Worm (Caenorhabditis elegans): ENCODE measurements around the gene tpan-1.

The tpan-1 gene

DNA sequence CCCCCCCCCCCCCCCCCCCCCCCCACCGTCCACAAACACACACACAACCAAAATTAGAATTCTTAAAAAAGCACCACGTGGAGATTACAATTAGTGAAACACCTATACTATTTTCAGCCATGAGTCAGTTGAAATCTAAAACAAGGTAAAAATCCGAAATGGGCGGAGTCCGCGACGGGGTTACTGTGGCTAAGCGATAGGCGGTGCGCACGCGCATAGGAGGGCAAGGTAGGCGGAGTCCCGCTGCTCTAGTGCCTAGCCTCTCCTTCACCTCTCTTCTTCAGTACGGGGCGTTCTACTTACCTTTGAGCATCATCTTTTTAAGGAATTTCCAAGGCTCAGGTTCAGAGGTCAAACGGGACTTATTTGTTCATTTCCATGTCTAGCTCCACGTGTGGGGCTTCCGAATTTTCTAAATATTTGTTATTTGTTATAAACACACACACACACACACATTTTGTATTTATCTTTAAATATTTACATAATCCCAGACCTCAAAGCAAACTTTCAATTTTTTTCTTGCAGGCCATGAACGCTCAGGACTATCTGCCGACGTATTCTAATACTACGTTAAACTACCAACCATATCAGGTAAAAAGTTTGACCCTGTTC is 32.8 kb upstream of the tpan-1 start:
- TF ChIP-seq zip-8 (tag; optimal IDR thresholded peaks at IDR 0.05) (no peak), sem-2 (GFP tag; optimal IDR thresholded peaks at IDR 0.05) (no peak), elt-3 (tag; optimal IDR thresholded peaks at IDR 0.05) (no peak), nhr-76 (tag; optimal IDR thresholded peaks at IDR 0.05) (no peak), ceh-39 (tag; optimal IDR thresholded peaks at IDR 0.05) (no peak), bed-3 (GFP tag; optimal IDR thresholded peaks at IDR 0.05) (no peak), lin-13 (tag; optimal IDR thresholded peaks at IDR 0.05) (no peak), pha-4 (tag; optimal IDR thresholded peaks at IDR 0.05) (peak; percentile 99), nhr-237 (tag; optimal IDR thresholded peaks at IDR 0.05) (no peak), nhr-2 (tag; optimal IDR thresholded peaks at IDR 0.05) (no peak), sptf-1 (tag; optimal IDR thresholded peaks at IDR 0.05) (peak; percentile 62), ceh-83 (GFP tag; optimal IDR thresholded peaks at IDR 0.05) (peak; percentile 45), lsy-2 (tag; optimal IDR thresholded peaks at IDR 0.05) (peak; percentile 22), cnd-1 (tag; optimal IDR thresholded peaks at IDR 0.05) (no peak)

DNA sequence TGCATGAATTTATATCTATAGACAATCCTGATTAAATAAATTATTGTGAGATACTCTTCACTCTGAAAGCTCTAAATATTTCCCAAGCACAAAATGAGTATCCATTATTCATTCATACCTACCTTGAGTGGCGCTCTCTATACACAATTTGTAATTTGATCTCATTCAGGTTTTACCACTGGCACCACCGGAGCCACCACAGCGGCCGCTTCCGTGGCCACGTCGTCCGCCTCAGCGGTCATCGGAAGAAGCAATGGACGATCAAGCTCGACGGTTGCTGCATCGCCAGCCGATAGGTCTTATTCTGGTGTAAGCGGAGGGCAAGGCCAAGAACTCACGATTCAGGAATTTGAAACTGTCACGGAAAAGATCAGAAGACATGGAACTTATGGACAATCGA is 32.0 kb upstream of the tpan-1 start:
- no peak for TF ChIP-seq unc-39 (tag; optimal IDR thresholded peaks at IDR 0.05)

DNA sequence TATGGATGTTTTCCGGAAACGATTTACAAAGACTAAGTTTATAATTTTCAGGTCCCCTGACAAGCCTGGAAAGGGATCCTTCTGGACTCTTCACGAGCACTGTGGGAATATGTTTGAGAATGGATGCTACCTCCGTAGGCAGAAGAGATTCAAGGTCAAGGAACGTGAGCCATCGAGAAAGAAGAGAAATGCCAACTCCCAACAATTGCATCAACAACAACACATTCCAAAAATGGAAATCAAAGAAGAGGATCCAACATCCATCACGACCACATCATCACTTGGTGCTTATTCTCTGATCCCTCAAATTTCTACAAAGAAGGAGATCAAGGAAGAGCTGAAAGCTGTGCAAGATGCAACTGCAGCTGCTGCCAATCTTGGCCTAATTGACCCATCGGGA is 31.2 kb upstream of the tpan-1 start:
- no peak for TF ChIP-seq lin-13 (tag; optimal IDR thresholded peaks at IDR 0.05)
- no peak for TF ChIP-seq unc-62 (GFP tag; optimal IDR thresholded peaks at IDR 0.05)
- TF ChIP-seq flh-1 (GFP tag; optimal IDR thresholded peaks at IDR 0.05), result no peak
- no peak for TF ChIP-seq mep-1 (tag; optimal IDR thresholded peaks at IDR 0.05)
- no peak for TF ChIP-seq ceh-39 (tag; optimal IDR thresholded peaks at IDR 0.05)
- no peak for TF ChIP-seq cnd-1 (tag; optimal IDR thresholded peaks at IDR 0.05)
- TF ChIP-seq nhr-28 (tag; optimal IDR thresholded peaks at IDR 0.05), result no peak
- no peak for TF ChIP-seq snpc-4 (tag; optimal IDR thresholded peaks at IDR 0.05)
- TF ChIP-seq ham-2 (GFP tag; optimal IDR thresholded peaks at IDR 0.05), result no peak
- no peak for TF ChIP-seq sptf-1 (tag; optimal IDR thresholded peaks at IDR 0.05)
- no peak for TF ChIP-seq lin-32 (GFP tag; optimal IDR thresholded peaks at IDR 0.05)
- TF ChIP-seq nhr-237 (tag; optimal IDR thresholded peaks at IDR 0.05), result no peak
- no peak for TF ChIP-seq blmp-1 (tag; optimal IDR thresholded peaks at IDR 0.05)
- TF ChIP-seq hlh-1 (tag; optimal IDR thresholded peaks at IDR 0.05), result no peak
- TF ChIP-seq bed-3 (GFP tag; optimal IDR thresholded peaks at IDR 0.05), result no peak
- TF ChIP-seq tbx-8 (GFP tag; optimal IDR thresholded peaks at IDR 0.05), result no peak
- no peak for TF ChIP-seq unc-39 (tag; optimal IDR thresholded peaks at IDR 0.05)
- TF ChIP-seq drap-1 (GFP tag; optimal IDR thresholded peaks at IDR 0.05), result no peak

ce11 chrV:20761758-20762157 is 27.5 kb upstream of the tpan-1 start:
- TF ChIP-seq unc-120 (tag; optimal IDR thresholded peaks at IDR 0.05; ENCODE audit: poor library complexity, severe bottlenecking) (peak; percentile 28), cnd-1 (tag; optimal IDR thresholded peaks at IDR 0.05) (no peak), sem-2 (GFP tag; optimal IDR thresholded peaks at IDR 0.05) (no peak), nhr-237 (tag; optimal IDR thresholded peaks at IDR 0.05) (peak; percentile 34)

DNA sequence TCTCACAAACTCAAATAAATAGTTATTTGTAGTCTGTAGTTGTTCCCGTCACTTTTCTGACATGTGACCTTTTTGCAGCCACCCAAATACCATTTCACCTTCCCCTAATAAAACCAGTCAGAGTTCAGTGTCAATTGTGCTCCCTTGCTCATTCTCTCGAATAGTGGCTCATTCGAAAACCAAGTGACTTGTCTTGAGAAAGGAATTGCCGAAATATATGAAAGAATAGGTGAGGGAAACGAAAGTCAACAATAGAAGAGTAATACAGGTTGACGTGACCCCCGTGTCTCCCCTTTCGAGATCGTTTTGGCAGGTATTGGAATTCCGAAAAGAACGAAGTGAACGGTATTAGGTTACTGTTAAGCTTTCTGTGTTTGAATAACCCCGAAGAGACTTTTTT is 26.1 kb upstream of the tpan-1 start:
- TF ChIP-seq tbx-8 (GFP tag; optimal IDR thresholded peaks at IDR 0.05), result no peak

DNA sequence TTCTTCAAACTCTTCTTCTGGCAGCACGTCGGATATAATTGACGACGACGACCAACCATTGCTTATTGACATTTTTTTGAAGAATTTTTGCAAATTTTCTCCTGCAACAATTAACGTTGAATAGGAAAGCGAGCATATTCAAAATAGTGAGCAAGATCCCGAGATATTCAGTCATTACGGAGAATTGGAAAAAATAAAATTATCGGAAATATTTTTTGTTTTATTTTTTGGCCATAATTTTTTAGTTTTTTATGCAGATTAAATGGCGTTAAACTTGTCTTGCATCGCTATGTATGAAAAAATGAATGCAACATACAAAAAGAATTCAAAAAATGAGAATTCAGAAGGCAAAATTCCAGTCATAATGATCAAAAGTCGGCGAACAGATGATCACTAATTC is 19.2 kb upstream of the tpan-1 start, which contains the start of gene elp-1:
Gene elp-1, minus strand, starts transcription at position 101 of the 400 bp plus-strand sequence.
- TF ChIP-seq pha-4 (tag; optimal IDR thresholded peaks at IDR 0.05) (no peak), ztf-11 (tag; optimal IDR thresholded peaks at IDR 0.05) (no peak), snpc-4 (tag; optimal IDR thresholded peaks at IDR 0.05) (no peak), elt-3 (tag; optimal IDR thresholded peaks at IDR 0.05) (no peak), tbx-8 (GFP tag; optimal IDR thresholded peaks at IDR 0.05) (no peak), nhr-12 (tag; optimal IDR thresholded peaks at IDR 0.05) (no peak), unc-62 (GFP tag; optimal IDR thresholded peaks at IDR 0.05) (no peak), nhr-76 (tag; optimal IDR thresholded peaks at IDR 0.05) (no peak), ceh-43 (GFP tag; optimal IDR thresholded peaks at IDR 0.05) (no peak), unc-120 (tag; optimal IDR thresholded peaks at IDR 0.05; ENCODE audit: poor library complexity, severe bottlenecking) (no peak), nhr-2 (tag; optimal IDR thresholded peaks at IDR 0.05) (no peak), lin-13 (tag; optimal IDR thresholded peaks at IDR 0.05) (no peak), nhr-237 (tag; optimal IDR thresholded peaks at IDR 0.05) (no peak), drap-1 (GFP tag; optimal IDR thresholded peaks at IDR 0.05) (no peak), nhr-28 (tag; optimal IDR thresholded peaks at IDR 0.05) (no peak)
